Worm (Caenorhabditis elegans) whole organism, L1 larva: Measurements from ENCODE around the gene K11H12.5.

Source experiments
- F16B12.6 ChIP-seq: fragments of 150-350 bp; optimal IDR thresholded peaks from 2 replicates; lab custom pipeline; 2014; ENCODE audit warnings: missing biosample characterization, missing genetic modification characterization
- aly-2 ChIP-seq: fragments of 150-350 bp; optimal IDR thresholded peaks from 2 replicates; lab custom pipeline; 2014; ENCODE audit warnings: missing biosample characterization, missing genetic modification characterization
- blmp-1 ChIP-seq: fragments of 150-350 bp; optimal IDR thresholded peaks from 2 replicates; lab custom pipeline; 2014; ENCODE audit warnings: missing biosample characterization, missing genetic modification characterization
- ceh-8 ChIP-seq: fragments of 200-800 bp; sonication (Bioruptor generic); optimal IDR thresholded peaks from 2 replicates; lab custom pipeline; 2018; ENCODE audit warnings: mild to moderate bottlenecking, missing genetic modification characterization, moderate library complexity, missing compliant biosample characterization
- ceh-82 ChIP-seq, 3 experiments: fragments of 150-350 bp in 1 of 3; sonication (generic microtip) in 2 of 3; optimal IDR thresholded peaks; 2 replicates each; lab custom pipeline; 2014 to 2017; ENCODE audit warnings: missing biosample characterization in 3 of 3, missing genetic modification characterization in 3 of 3
- dsc-1 ChIP-seq: sonication (generic microtip); optimal IDR thresholded peaks from 2 replicates; lab custom pipeline; 2016; ENCODE audit warnings: mild to moderate bottlenecking, missing genetic modification characterization, missing compliant biosample characterization
- efl-1 ChIP-seq, 4 experiments: fragments of 150-350 bp; optimal IDR thresholded peaks in 3 of 4; peaks in 1 of 4; 1 replicate in 1 of 4; 2 replicates in 3 of 4; lab custom pipeline; 2014; ENCODE audit warnings: missing biosample characterization in 2 of 4, missing genetic modification characterization in 2 of 4, missing genetic modification reagents in 2 of 4
- efl-3 ChIP-seq: fragments of 200-800 bp; sonication (Bioruptor generic); optimal IDR thresholded peaks from 2 replicates; lab custom pipeline; 2018; ENCODE audit warnings: mild to moderate bottlenecking, missing genetic modification characterization, missing compliant biosample characterization
- egl-13 ChIP-seq: sonication (generic microtip); optimal IDR thresholded peaks from 2 replicates; lab custom pipeline; 2016; ENCODE audit warnings: missing genotype, missing genetic modification reagents, missing genetic modification characterization, missing compliant biosample characterization
- elt-2 ChIP-seq: sonication (generic microtip); optimal IDR thresholded peaks from 2 replicates; lab custom pipeline; 2016; ENCODE audit warnings: missing genetic modification characterization, mild to moderate bottlenecking, inconsistent platforms, missing compliant biosample characterization, missing genetic modification reagents
- elt-3 ChIP-seq, 6 experiments: fragments of 150-350 bp in 1 of 6; sonication (generic microtip); optimal IDR thresholded peaks; 2 replicates each; lab custom pipeline; 2017 to 2018; ENCODE audit warnings: missing biosample characterization in 6 of 6, missing genetic modification characterization in 6 of 6, inconsistent platforms in 1 of 6
- fkh-8 ChIP-seq: sonication (generic microtip); optimal IDR thresholded peaks from 2 replicates; lab custom pipeline; 2016; ENCODE audit warnings: mild to moderate bottlenecking, missing genetic modification characterization, missing compliant biosample characterization
- fos-1 ChIP-seq: fragments of 150-350 bp; optimal IDR thresholded peaks from 2 replicates; lab custom pipeline; 2014; ENCODE audit warnings: missing biosample characterization, missing genetic modification characterization
- grh-1 ChIP-seq: fragments of 200-800 bp; sonication (Bioruptor generic); IDR thresholded peaks from 2 replicates; pipeline ENCODE4 v1.3.6; 2022; ENCODE audit warnings: missing genetic modification reagents, missing genetic modification characterization, missing compliant biosample characterization
- hlh-4 ChIP-seq: sonication (generic microtip); optimal IDR thresholded peaks from 2 replicates; lab custom pipeline; 2016; ENCODE audit warnings: mild to moderate bottlenecking, missing genetic modification characterization, missing compliant biosample characterization
- irx-1 ChIP-seq: sonication (generic microtip); optimal IDR thresholded peaks from 2 replicates; lab custom pipeline; 2016; ENCODE audit warnings: missing genetic modification characterization, missing compliant biosample characterization
- jun-1 ChIP-seq: fragments of 150-350 bp; optimal IDR thresholded peaks from 2 replicates; lab custom pipeline; 2014; ENCODE audit warnings: missing biosample characterization, missing genetic modification reagents, missing genetic modification characterization
- lin-13 ChIP-seq: fragments of 150-350 bp; optimal IDR thresholded peaks from 2 replicates; lab custom pipeline; 2014; ENCODE audit warnings: missing biosample characterization, missing genetic modification reagents, missing genetic modification characterization
- mep-1 ChIP-seq: fragments of 150-350 bp; optimal IDR thresholded peaks from 2 replicates; lab custom pipeline; 2014; ENCODE audit warnings: missing biosample characterization, missing genetic modification characterization
- nhr-11 ChIP-seq: fragments of 150-350 bp; optimal IDR thresholded peaks from 2 replicates; lab custom pipeline; 2014; ENCODE audit warnings: missing biosample characterization, missing genetic modification characterization
- nhr-12 ChIP-seq: sonication (generic microtip); optimal IDR thresholded peaks from 2 replicates; lab custom pipeline; 2017; ENCODE audit warnings: missing biosample characterization, missing genetic modification characterization
- nhr-28 ChIP-seq: fragments of 150-350 bp; optimal IDR thresholded peaks from 2 replicates; lab custom pipeline; 2014; ENCODE audit warnings: missing biosample characterization, missing genetic modification characterization
- nhr-47 ChIP-seq: sonication (generic microtip); optimal IDR thresholded peaks from 2 replicates; lab custom pipeline; 2016; ENCODE audit warnings: mild to moderate bottlenecking, missing genetic modification characterization, moderate library complexity, missing compliant biosample characterization
- nhr-71 ChIP-seq: sonication (generic microtip); optimal IDR thresholded peaks from 2 replicates; lab custom pipeline; 2016; ENCODE audit warnings: mild to moderate bottlenecking, missing genetic modification characterization, moderate library complexity, missing compliant biosample characterization
- nhr-84 ChIP-seq: sonication (generic microtip); optimal IDR thresholded peaks from 2 replicates; lab custom pipeline; 2017; ENCODE audit warnings: missing biosample characterization, missing genetic modification characterization
- nhr-85 ChIP-seq: sonication (generic microtip); peaks from one replicate; lab custom pipeline; 2016; ENCODE audit warnings: missing genetic modification characterization, inconsistent platforms, missing compliant biosample characterization
- skn-1 ChIP-seq: fragments of 150-350 bp; optimal IDR thresholded peaks from 2 replicates; lab custom pipeline; 2014; ENCODE audit warnings: missing biosample characterization, missing genetic modification characterization
- snpc-4 ChIP-seq: fragments of 150-350 bp; optimal IDR thresholded peaks from 2 replicates; lab custom pipeline; 2014; ENCODE audit warnings: missing biosample characterization, missing genetic modification characterization
- snu-23 ChIP-seq: sonication (generic microtip); optimal IDR thresholded peaks from 2 replicates; lab custom pipeline; 2016; ENCODE audit warnings: missing genetic modification characterization, missing compliant biosample characterization
- sox-4 ChIP-seq: sonication (generic microtip); optimal IDR thresholded peaks from 2 replicates; lab custom pipeline; 2016; ENCODE audit warnings: missing genetic modification characterization, missing compliant biosample characterization
- sptf-1 ChIP-seq: fragments of 150-350 bp; optimal IDR thresholded peaks from 2 replicates; lab custom pipeline; 2014; ENCODE audit warnings: missing biosample characterization, missing genetic modification characterization
- unc-130 ChIP-seq: fragments of 150-350 bp; optimal IDR thresholded peaks from 2 replicates; lab custom pipeline; 2017; ENCODE audit warnings: missing biosample characterization, missing genetic modification characterization, inconsistent platforms
- unc-86 ChIP-seq: sonication (generic microtip); optimal IDR thresholded peaks from 2 replicates; lab custom pipeline; 2016; ENCODE audit warnings: missing genetic modification characterization, missing compliant biosample characterization
- xbp-1 ChIP-seq: sonication (generic microtip); optimal IDR thresholded peaks from 2 replicates; lab custom pipeline; 2016; ENCODE audit warnings: missing genetic modification characterization, missing compliant biosample characterization
- zag-1 ChIP-seq: fragments of 150-350 bp; optimal IDR thresholded peaks from 2 replicates; lab custom pipeline; 2014; ENCODE audit warnings: missing biosample characterization, missing genetic modification characterization
- ztf-4 ChIP-seq: fragments of 150-350 bp; optimal IDR thresholded peaks from 2 replicates; lab custom pipeline; 2014; ENCODE audit warnings: missing biosample characterization, missing genetic modification characterization

K11H12.5 gene

ce11 chrIV:682726-683340 lies 6.5 kb downstream of the K11H12.5 start (continued):
- TF ChIP-seq hlh-4 (tag; lab: Kevin White, UChicago) (no peak), elt-3 (tag; optimal IDR thresholded peaks at IDR 0.05; lab: Kevin White, UChicago) (peak in 1 of 6 experiments; percentile 55), efl-1 (optimal IDR thresholded peaks at IDR 0.05; lab: Kevin White, UChicago) (peak in 1 of 2 experiments; percentile 42), efl-1 (GFP tag; optimal IDR thresholded peaks at IDR 0.05 in 1 of 2; lab: Kevin White, UChicago) (peak; percentile 49 to 96), egl-13 (tag; lab: Kevin White, UChicago) (peak; percentile 46), nhr-71 (tag; lab: Kevin White, UChicago) (no peak), skn-1 (peak; percentile 46), snu-23 (GFP tag; lab: Kevin White, UChicago) (peak; percentile 80), dsc-1 (tag; lab: Kevin White, UChicago) (peak; percentile 74)

DNA sequence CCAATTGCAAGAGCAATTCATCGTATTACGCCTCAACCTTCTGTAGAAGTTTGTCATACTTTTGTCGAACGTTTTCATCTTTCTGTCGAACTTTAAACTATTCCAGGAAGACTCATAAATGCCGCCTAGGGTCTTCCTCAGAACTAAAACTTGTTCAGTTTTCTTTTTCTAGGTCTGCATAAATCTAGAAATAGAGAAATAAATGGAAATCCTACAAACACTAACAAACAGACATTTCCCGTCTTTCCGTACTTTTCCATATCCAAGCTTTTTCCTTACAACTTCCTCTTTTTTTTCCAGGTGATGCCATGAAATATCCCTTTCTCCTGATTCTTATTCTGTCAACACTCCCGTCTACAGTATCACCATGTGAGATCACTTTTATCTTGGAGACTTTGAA lies 7.8 kb downstream of the K11H12.5 start, which contains the start of gene cutl-28:
Gene cutl-28 (plus strand): TSS at position 301 of the 400 bp plus-strand sequence.
- TF ChIP-seq sptf-1 = no peak
- TF ChIP-seq nhr-85 (tag; lab: Kevin White, UChicago) = peak; percentile 2

ce11 chrIV:684748-685147 lies 8.4 kb downstream of the K11H12.5 start:
- TF ChIP-seq unc-86 (tag; lab: Kevin White, UChicago) = no peak
- TF ChIP-seq nhr-11 (tag; lab: Kevin White, UChicago) = no peak
- TF ChIP-seq F16B12.6 (tag; lab: Kevin White, UChicago) = no peak
- no peak for TF ChIP-seq lin-13 (GFP tag; lab: Kevin White, UChicago)
- no peak for TF ChIP-seq ztf-4
- no peak for TF ChIP-seq elt-2 (tag; lab: Kevin White, UChicago)
- TF ChIP-seq ceh-8 (GFP tag; lab: Kevin White, UChicago) = no peak
- TF ChIP-seq ceh-82 (tag; optimal IDR thresholded peaks at IDR 0.05; lab: Kevin White, UChicago) = no peak
- no peak for TF ChIP-seq mep-1 (tag; lab: Kevin White, UChicago)
- TF ChIP-seq nhr-47 (tag; lab: Kevin White, UChicago) = no peak
- no peak for TF ChIP-seq zag-1

DNA sequence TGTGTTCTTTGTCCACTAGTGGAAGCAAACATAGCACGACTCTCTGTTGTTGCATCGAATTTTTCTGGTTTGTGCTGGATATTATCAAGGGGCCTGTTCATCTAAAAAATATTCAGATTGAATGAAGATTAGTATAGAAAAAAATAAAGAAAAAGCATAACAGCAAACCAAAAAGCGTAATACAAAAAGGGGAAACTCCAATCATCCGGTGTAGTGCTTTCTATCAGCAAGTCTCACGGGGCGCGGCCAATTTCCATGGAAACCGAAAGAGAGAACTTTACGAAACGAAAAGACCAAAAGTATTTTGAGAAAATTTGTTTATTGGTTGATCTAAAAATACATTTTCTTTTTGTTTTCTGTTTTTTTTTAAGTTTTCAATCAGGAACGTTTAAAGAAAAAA lies 21.9 kb downstream of the K11H12.5 start, which contains the start of gene Y55F3C.17:
Gene Y55F3C.17 (minus strand): TSS at position 101 of the 400 bp plus-strand sequence.
- no peak for TF ChIP-seq sox-4
- TF ChIP-seq lin-13 (GFP tag; lab: Kevin White, UChicago) = no peak
- no peak for TF ChIP-seq egl-13 (tag; lab: Kevin White, UChicago)
- TF ChIP-seq fos-1 = no peak
- TF ChIP-seq skn-1 = no peak
- TF ChIP-seq sptf-1 = no peak
- TF ChIP-seq snu-23 (GFP tag; lab: Kevin White, UChicago) = no peak
- no peak for TF ChIP-seq nhr-12 (tag; lab: Kevin White, UChicago)
- TF ChIP-seq fkh-8 (tag; lab: Kevin White, UChicago) = no peak
- no peak for TF ChIP-seq ztf-4
- no peak for TF ChIP-seq nhr-84
- TF ChIP-seq efl-3 (GFP tag; lab: Kevin White, UChicago) = no peak
- TF ChIP-seq irx-1 (tag; lab: Kevin White, UChicago) = no peak
- no peak for TF ChIP-seq grh-1 (GFP tag; lab: Robert Waterston, UW)
- no peak for TF ChIP-seq xbp-1 (tag; lab: Kevin White, UChicago)
- TF ChIP-seq snpc-4 (tag; lab: Kevin White, UChicago) = no peak
- no peak for TF ChIP-seq aly-2 (tag; lab: Kevin White, UChicago)
- TF ChIP-seq blmp-1 (tag; lab: Kevin White, UChicago) = no peak
- no peak for TF ChIP-seq nhr-28 (tag; lab: Kevin White, UChicago)
- TF ChIP-seq ceh-82 (tag; optimal IDR thresholded peaks at IDR 0.05; lab: Kevin White, UChicago) = no peak

ce11 chrIV:707635-708034 lies 31.3 kb downstream of the K11H12.5 start, which contains the start of gene cutl-26:
Gene cutl-26, minus strand, starts transcription at chrIV:707735.
- TF ChIP-seq nhr-47 (tag; lab: Kevin White, UChicago) (no peak), unc-130 (tag; lab: Kevin White, UChicago) (no peak), efl-1 (optimal IDR thresholded peaks at IDR 0.05; lab: Kevin White, UChicago) (no peak), efl-1 (GFP tag; optimal IDR thresholded peaks at IDR 0.05 in 1 of 2; lab: Kevin White, UChicago) (peak in 1 of 2 experiments; percentile 60), sox-4 (no peak), jun-1 (tag; lab: Kevin White, UChicago) (no peak), aly-2 (tag; lab: Kevin White, UChicago) (no peak)
